Worm (Caenorhabditis elegans) whole organism, L2 larva: Measurements from ENCODE around the gene Y51H4A.23.

ENCODE experiments used
- Y55F3AM.14 ChIP-seq: fragments of 200-800 bp; sonication (Bioruptor generic); optimal IDR thresholded peaks from 2 replicates; lab custom pipeline; 2018; ENCODE audit warnings: mild to moderate bottlenecking, missing genetic modification characterization, missing compliant biosample characterization
- alr-1 ChIP-seq: fragments of 150-350 bp; optimal IDR thresholded peaks from 2 replicates; lab custom pipeline; 2014; ENCODE audit warnings: missing biosample characterization, missing genetic modification characterization
- ceh-16 ChIP-seq: fragments of 150-350 bp; optimal IDR thresholded peaks from 2 replicates; lab custom pipeline; 2014; ENCODE audit warnings: missing biosample characterization, missing genetic modification characterization
- nhr-10 ChIP-seq: sonication (generic microtip); optimal IDR thresholded peaks from 2 replicates; lab custom pipeline; 2017; ENCODE audit warnings: missing biosample characterization, missing genetic modification characterization
- nhr-11 ChIP-seq: fragments of 150-350 bp; optimal IDR thresholded peaks from 2 replicates; lab custom pipeline; 2014; ENCODE audit warnings: missing biosample characterization, missing genetic modification characterization
- snpc-4 ChIP-seq: fragments of 150-350 bp; optimal IDR thresholded peaks from 2 replicates; lab custom pipeline; 2014; ENCODE audit warnings: missing biosample characterization, missing genetic modification characterization

DNA sequence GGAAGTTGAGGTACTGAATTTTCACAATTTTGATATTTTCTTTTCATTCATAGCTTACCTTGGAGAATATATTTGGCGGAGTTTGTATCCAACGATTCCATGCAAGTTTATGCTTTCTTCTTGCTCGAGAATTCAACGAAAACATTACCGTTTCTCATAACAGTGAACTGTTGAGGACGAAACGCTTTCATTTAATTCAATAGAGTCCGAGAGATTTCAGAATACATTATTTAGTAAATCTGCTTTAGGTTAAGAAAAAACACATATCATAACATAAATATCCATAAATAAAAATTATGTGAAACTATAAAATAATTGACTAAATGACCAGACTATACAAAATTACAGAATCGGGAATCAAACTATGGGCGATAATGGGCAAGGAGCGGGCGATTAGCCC lies 28.1 kb upstream of the Y51H4A.23 start, which contains the start of gene Y51H4A.941:
- TF ChIP-seq Y55F3AM.14 (GFP tag; lab: Kevin White, UChicago) (no peak), nhr-10 (tag; lab: Kevin White, UChicago) (no peak), snpc-4 (tag; lab: Kevin White, UChicago) (no peak), ceh-16 (no peak), alr-1 (tag; lab: Kevin White, UChicago) (no peak), nhr-11 (tag; lab: Kevin White, UChicago) (no peak)
